Fruit fly (Drosophila melanogaster) whole organism, prepupa: Measurements from ENCODE around the gene CG15922.

ENCODE experiments used
- CG7368 ChIP-seq: fragments of 200-800 bp; sonication (Bioruptor generic); optimal IDR thresholded peaks from 3 replicates; lab custom pipeline; 2016; ENCODE audit warnings: missing biosample characterization, missing genetic modification characterization
- CG8319 ChIP-seq: fragments of 200-800 bp; sonication (Bioruptor generic); optimal IDR thresholded peaks from 3 replicates; lab custom pipeline; 2016; ENCODE audit warnings: missing biosample characterization, missing genetic modification characterization
- Ets21C ChIP-seq: fragments of 200-800 bp; sonication (Bioruptor generic); optimal IDR thresholded peaks from 3 replicates; lab custom pipeline; 2016; ENCODE audit warnings: missing biosample characterization, missing genetic modification characterization
- Sox102F ChIP-seq: fragments of 200-800 bp; sonication (Bioruptor generic); optimal IDR thresholded peaks from 2 replicates; lab custom pipeline; 2016; ENCODE audit warnings: missing biosample characterization, mild to moderate bottlenecking, missing genetic modification characterization
- fd85E ChIP-seq: fragments of 200-800 bp; sonication (Bioruptor generic); optimal IDR thresholded peaks from 3 replicates; lab custom pipeline; 2016; ENCODE audit warnings: missing biosample characterization, missing genetic modification characterization
- spab ChIP-seq: fragments of 200-800 bp; sonication (Bioruptor generic); optimal IDR thresholded peaks from 2 replicates; lab custom pipeline; 2017; ENCODE audit warnings: missing biosample characterization, mild to moderate bottlenecking, missing genetic modification characterization, missing genetic modification reagents

DNA sequence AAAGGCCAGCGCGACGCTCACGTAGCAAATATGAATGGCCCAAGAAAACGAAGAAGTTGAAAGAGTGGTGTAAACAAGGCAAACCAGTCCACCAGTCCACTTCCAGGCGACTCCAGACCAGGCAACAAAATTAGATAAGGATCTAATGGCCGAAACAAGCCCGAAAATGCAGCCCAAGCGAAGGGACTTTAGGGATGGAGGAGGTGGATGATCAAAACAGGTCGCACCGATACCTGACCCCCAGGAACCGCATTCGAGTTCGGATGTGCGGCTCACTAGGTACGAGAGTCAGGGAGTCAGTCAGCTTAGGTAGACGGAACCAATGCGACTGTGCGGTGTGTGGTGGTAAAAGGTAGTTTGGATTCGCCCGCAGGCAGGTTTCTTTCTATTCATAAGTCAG lies 16.9 kb downstream of the CG15922 start:
- TF ChIP-seq Ets21C (no peak), spab (no peak), Sox102F (no peak), CG8319 (no peak), CG7368 (GFP tag; lab: Kevin White, UChicago) (no peak), fd85E (GFP tag; lab: Kevin White, UChicago) (no peak)
